Worm (Caenorhabditis elegans) whole organism, L4 larva: ENCODE results near the gene clc-9.

Experiments used
- dve-1 ChIP-seq: sonication (generic microtip); optimal IDR thresholded peaks from 2 replicates; lab custom pipeline; 2017; ENCODE audit warnings: antibody characterized with exemption, mild to moderate bottlenecking, missing genetic modification characterization, missing compliant biosample characterization; ENCODE audit not compliant: insufficient read depth
- gei-8 ChIP-seq: fragments of 200-800 bp; sonication (Bioruptor generic); optimal IDR thresholded peaks from 2 replicates; lab custom pipeline; 2018; ENCODE audit warnings: mild to moderate bottlenecking, missing genetic modification characterization, missing compliant biosample characterization
- lin-29 ChIP-seq: fragments of 200-800 bp; sonication (Bioruptor generic); IDR thresholded peaks from 2 replicates; pipeline ENCODE4 v1.3.6; 2022; ENCODE audit warnings: missing genetic modification reagents, missing genetic modification characterization, missing compliant biosample characterization
- lir-3 ChIP-seq: sonication (generic microtip); optimal IDR thresholded peaks from 2 replicates; lab custom pipeline; 2016; ENCODE audit warnings: mild to moderate bottlenecking, missing genetic modification characterization, missing compliant biosample characterization
- lsy-2 ChIP-seq, 2 experiments: fragments of 150-350 bp in 1 of 2; sonication (generic microtip) in 1 of 2; optimal IDR thresholded peaks; 2 replicates each; lab custom pipeline; 2014 to 2017; ENCODE audit warnings: missing biosample characterization in 2 of 2, missing genetic modification characterization in 2 of 2
- nhr-11 ChIP-seq: fragments of 150-350 bp; optimal IDR thresholded peaks from 2 replicates; lab custom pipeline; 2014; ENCODE audit warnings: missing biosample characterization, missing genetic modification characterization
- nhr-6 ChIP-seq: fragments of 150-350 bp; optimal IDR thresholded peaks from 2 replicates; lab custom pipeline; 2014; ENCODE audit warnings: missing biosample characterization, missing genetic modification characterization
- nhr-76 ChIP-seq: fragments of 150-350 bp; optimal IDR thresholded peaks from 2 replicates; lab custom pipeline; 2014; ENCODE audit warnings: missing biosample characterization, missing genetic modification characterization
- pha-4 ChIP-seq, 2 experiments: fragments of 150-350 bp in 1 of 2; fragments of 200-800 bp in 1 of 2; sonication (Bioruptor generic) in 1 of 2; IDR thresholded peaks in 1 of 2; optimal IDR thresholded peaks in 1 of 2; 2 replicates each; pipeline versions ENCODE4 v1.3.6 to Lab custom; 2014 to 2022; ENCODE audit warnings: missing genetic modification characterization in 2 of 2, missing genetic modification reagents in 2 of 2, missing biosample characterization in 1 of 2, missing compliant biosample characterization in 1 of 2
- skn-1 ChIP-seq: fragments of 150-350 bp; optimal IDR thresholded peaks from 2 replicates; lab custom pipeline; 2014; ENCODE audit warnings: missing biosample characterization, missing genetic modification characterization
- unc-130 ChIP-seq: sonication (generic microtip); optimal IDR thresholded peaks from 2 replicates; lab custom pipeline; 2016; ENCODE audit warnings: missing genetic modification reagents, missing genetic modification characterization, missing compliant biosample characterization
- unc-39 ChIP-seq: sonication (generic microtip); optimal IDR thresholded peaks from 2 replicates; lab custom pipeline; 2017; ENCODE audit warnings: missing biosample characterization, missing genetic modification characterization
- unc-62 ChIP-seq, 3 experiments: fragments of 150-350 bp in 1 of 3; sonication (generic microtip); optimal IDR thresholded peaks in 2 of 3; peaks in 1 of 3; 1 replicate in 1 of 3; 2 replicates in 2 of 3; lab custom pipeline; 2014 to 2017; ENCODE audit warnings: missing biosample characterization in 3 of 3, missing genetic modification characterization in 3 of 3, missing genetic modification reagents in 3 of 3, missing genotype in 1 of 3
- zag-1 ChIP-seq: fragments of 150-350 bp; optimal IDR thresholded peaks from 2 replicates; lab custom pipeline; 2014; ENCODE audit warnings: missing biosample characterization, missing genetic modification characterization

DNA sequence TGAATTAATAATTGTTTCAGACTA lies 13.1 kb downstream of the clc-9 start, which contains the start of gene swsn-4:
- TF ChIP-seq gei-8 (no peak), nhr-6 (tag; lab: Kevin White, UChicago) (no peak), unc-130 (GFP tag; lab: Kevin White, UChicago) (no peak), nhr-11 (tag; lab: Kevin White, UChicago) (no peak), pha-4 (GFP tag; IDR thresholded peaks at IDR 0.05; lab: Robert Waterston, UW) (no peak), pha-4 (tag; optimal IDR thresholded peaks at IDR 0.05; lab: Kevin White, UChicago) (no peak), lsy-2 (tag; optimal IDR thresholded peaks at IDR 0.05; lab: Kevin White, UChicago) (no peak), nhr-76 (tag; lab: Kevin White, UChicago) (no peak), dve-1 (no peak), unc-39 (tag; lab: Kevin White, UChicago) (no peak), skn-1 (tag; lab: Kevin White, UChicago) (no peak), zag-1 (tag; lab: Kevin White, UChicago) (no peak), unc-62 (GFP tag; optimal IDR thresholded peaks at IDR 0.05 in 1 of 2; lab: Kevin White, UChicago) (no peak), unc-62 (tag; optimal IDR thresholded peaks at IDR 0.05; lab: Kevin White, UChicago) (no peak), lir-3 (tag; lab: Kevin White, UChicago) (no peak), lin-29 (GFP tag; lab: Robert Waterston, UW) (no peak)
